Fruit fly (Drosophila melanogaster): ENCODE results near the gene Ugt304A1.

The Ugt304A1 gene

DNA sequence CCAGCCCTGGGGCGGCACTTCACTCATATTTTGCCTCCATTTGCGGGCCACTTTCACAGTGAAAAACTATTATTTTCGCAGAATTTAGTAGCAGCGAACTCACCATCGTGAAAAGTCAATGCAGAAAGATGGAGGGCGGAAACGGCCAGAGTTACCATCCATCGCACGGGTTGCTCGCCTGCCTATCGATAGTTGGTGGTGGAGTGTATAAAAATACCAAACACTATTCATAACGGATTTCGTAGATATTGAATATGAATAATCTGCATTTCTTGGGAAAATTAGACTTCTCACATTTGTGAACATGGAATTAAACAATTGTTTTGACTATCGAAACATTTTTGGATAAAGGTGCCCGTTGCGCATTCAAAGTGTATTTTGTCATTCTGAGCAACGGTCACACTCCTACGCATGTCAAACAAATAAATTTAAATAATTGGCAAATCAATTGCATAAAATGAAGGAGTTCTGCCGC, 41.0 kb upstream of the Ugt304A1 start, which contains the start of the genes RpS25 and CG4820 (continued):
- TF ChIP-seq dmrt99B (tag; optimal IDR thresholded peaks at IDR 0.05) (peak; percentile 82), CG3163 (GFP tag; optimal IDR thresholded peaks at IDR 0.05) (peak; percentile 82), ssp (GFP tag; IDR thresholded peaks at IDR 0.05) (peak; percentile 72), CG18011 (GFP tag; optimal IDR thresholded peaks at IDR 0.05) (peak; percentile 84), ERR (GFP tag; optimal IDR thresholded peaks at IDR 0.05) (peak; percentile 77), CG1602 (GFP tag; optimal IDR thresholded peaks at IDR 0.05) (peak; percentile 61), CG30431 (GFP tag; optimal IDR thresholded peaks at IDR 0.05) (peak; percentile 83), CG14965 (GFP tag; optimal IDR thresholded peaks at IDR 0.05; ENCODE audit: borderline replicate concordance) (peak; percentile 66), ase (GFP tag; IDR thresholded peaks at IDR 0.05) (peak; percentile 77), Dek (tag; optimal IDR thresholded peaks at IDR 0.05) (peak; percentile 71), NK7.1 (GFP tag; optimal IDR thresholded peaks at IDR 0.05) (peak; percentile 88), sr (GFP tag; IDR thresholded peaks at IDR 0.05) (peak; percentile 82), bcd (GFP tag; optimal IDR thresholded peaks at IDR 0.05) (peak; percentile 96), CG14667 (GFP tag; IDR thresholded peaks at IDR 0.05) (peak; percentile 65; the same call in 1 of the 2 replicates), CG6689 (GFP tag; IDR thresholded peaks at IDR 0.05) (peak; percentile 96), bab2 (GFP tag; optimal IDR thresholded peaks at IDR 0.05) (peak; percentile 75), E2f2 (GFP tag; IDR thresholded peaks at IDR 0.05) (peak; percentile 80), fd102C (GFP tag; optimal IDR thresholded peaks at IDR 0.05) (peak; percentile 87), Ets65A (GFP tag) (peak; percentile 99), lola (GFP tag; optimal IDR thresholded peaks at IDR 0.05) (peak in 1 of 3 experiments; percentile 76), HLH4C (GFP tag; IDR thresholded peaks at IDR 0.05; ENCODE audit: partially characterized antibody) (peak; percentile 76), CG6272 (GFP tag; IDR thresholded peaks at IDR 0.05) (peak; percentile 77), unc-4 (GFP tag; IDR thresholded peaks at IDR 0.05; ENCODE audit: partially characterized antibody) (peak; percentile 93), peb (GFP tag; IDR thresholded peaks at IDR 0.05) (peak; percentile 54; the same call in 1 of the 2 replicates), zf30C (GFP tag; optimal IDR thresholded peaks at IDR 0.05) (peak; percentile 61), CG11695 (GFP tag; IDR thresholded peaks at IDR 0.05) (peak; percentile 81), eyg (GFP tag; optimal IDR thresholded peaks at IDR 0.05) (peak; percentile 94), lab (GFP tag; optimal IDR thresholded peaks at IDR 0.05) (peak; percentile 97), HHEX (GFP tag; optimal IDR thresholded peaks at IDR 0.05) (peak; percentile 95), Sry-β (GFP tag; optimal IDR thresholded peaks at IDR 0.05) (peak; percentile 69), CG6765 (GFP tag; optimal IDR thresholded peaks at IDR 0.05) (peak; percentile 97), bigmax (GFP tag; optimal IDR thresholded peaks at IDR 0.05) (peak; percentile 92), CG17802 (tag; optimal IDR thresholded peaks at IDR 0.05) (peak; percentile 82), CG12942 (GFP tag; optimal IDR thresholded peaks at IDR 0.05) (peak; percentile 74), CG12219 (GFP tag; optimal IDR thresholded peaks at IDR 0.05) (peak; percentile 90), CG7963 (GFP tag; IDR thresholded peaks at IDR 0.05; ENCODE audit: partially characterized antibody) (peak; percentile 69; the same call in 1 of the 3 replicates), CG5245 (GFP tag; optimal IDR thresholded peaks at IDR 0.05) (peak; percentile 85), CG18599 (GFP tag; optimal IDR thresholded peaks at IDR 0.05) (peak; percentile 90), ro (GFP tag; IDR thresholded peaks at IDR 0.05) (no peak; the same call in 1 of the 2 replicates), Atf-2 (GFP tag; optimal IDR thresholded peaks at IDR 0.05) (peak; percentile 89), fru (optimal IDR thresholded peaks at IDR 0.05) (no peak), knrl (GFP tag; IDR thresholded peaks at IDR 0.05; ENCODE audit: partially characterized antibody) (peak; percentile 91), Hr3 (GFP tag; optimal IDR thresholded peaks at IDR 0.05) (peak; percentile 71), CG4854 (GFP tag; optimal IDR thresholded peaks at IDR 0.05) (peak; percentile 83), Ssrp (tag; optimal IDR thresholded peaks at IDR 0.05) (peak; percentile 81), danr (GFP tag; IDR thresholded peaks at IDR 0.05) (peak; percentile 58; the same call in 1 of the 2 replicates), slp2 (GFP tag; optimal IDR thresholded peaks at IDR 0.05) (peak; percentile 90), CG10147 (GFP tag; optimal IDR thresholded peaks at IDR 0.05) (peak; percentile 89), CG17568 (GFP tag; optimal IDR thresholded peaks at IDR 0.05) (peak; percentile 93)
